Fruit fly (Drosophila melanogaster) whole organism, embryonic: ENCODE data around the gene Hsp22.

ENCODE experiments used
- Adf1 ChIP-seq: fragments of 200-800 bp; sonication (Bioruptor generic); IDR thresholded peaks from 2 replicates; pipeline ENCODE4 v1.3.6; 2022; ENCODE audit warnings: missing biosample characterization, missing genetic modification characterization
- Aef1 ChIP-seq: fragments of 200-800 bp; sonication (Bioruptor generic); IDR thresholded peaks from 3 replicates; pipeline ENCODE4 v1.3.6; 2022; ENCODE audit warnings: missing biosample characterization, missing genetic modification characterization
- B-H1 ChIP-seq: fragments of 200-800 bp; sonication (Bioruptor generic); IDR thresholded peaks from 3 replicates; pipeline ENCODE4 v1.3.6; 2022; ENCODE audit warnings: missing biosample characterization, missing genetic modification characterization
- BtbVII ChIP-seq: fragments of 200-800 bp; sonication (Bioruptor generic); optimal IDR thresholded peaks from 3 replicates; lab custom pipeline; 2017; ENCODE audit warnings: missing biosample characterization, mild to moderate bottlenecking, missing genetic modification characterization
- C15 ChIP-seq: fragments of 200-800 bp; sonication (Bioruptor generic); IDR thresholded peaks from 3 replicates; pipeline ENCODE4 v1.3.6; 2022; ENCODE audit warnings: missing biosample characterization, missing genetic modification characterization
- CG10147 ChIP-seq: fragments of 200-800 bp; sonication (Bioruptor generic); optimal IDR thresholded peaks from 2 replicates; lab custom pipeline; 2019; ENCODE audit warnings: missing biosample characterization, mild to moderate bottlenecking, missing genetic modification characterization, moderate library complexity
- CG10431 ChIP-seq: fragments of 200-800 bp; sonication (Bioruptor generic); optimal IDR thresholded peaks from 3 replicates; lab custom pipeline; 2018; ENCODE audit warnings: missing biosample characterization, mild to moderate bottlenecking, missing genetic modification characterization
- CG10462 ChIP-seq: fragments of 200-800 bp; sonication (Bioruptor generic); optimal IDR thresholded peaks from 2 replicates; lab custom pipeline; 2016; ENCODE audit warnings: missing biosample characterization, missing genetic modification characterization
- CG12391 ChIP-seq: fragments of 200-800 bp; sonication (Bioruptor generic); optimal IDR thresholded peaks from 3 replicates; lab custom pipeline; 2018; ENCODE audit warnings: missing biosample characterization, mild to moderate bottlenecking, missing genetic modification characterization, moderate library complexity
- CG15269 ChIP-seq: fragments of 200-800 bp; sonication (Bioruptor generic); optimal IDR thresholded peaks from 2 replicates; lab custom pipeline; 2018; ENCODE audit warnings: missing biosample characterization, mild to moderate bottlenecking, missing genetic modification characterization, moderate library complexity
- CG16815 ChIP-seq: fragments of 200-800 bp; sonication (Bioruptor generic); optimal IDR thresholded peaks from 3 replicates; lab custom pipeline; 2017; ENCODE audit warnings: missing biosample characterization, mild to moderate bottlenecking, missing genetic modification characterization
- CG2875 ChIP-seq: fragments of 200-800 bp; sonication (Bioruptor generic); optimal IDR thresholded peaks from 2 replicates; lab custom pipeline; 2017; ENCODE audit warnings: missing biosample characterization, mild to moderate bottlenecking, missing genetic modification characterization, missing genetic modification reagents
- CG2889 ChIP-seq: fragments of 200-800 bp; sonication (Bioruptor generic); IDR thresholded peaks from 3 replicates; pipeline ENCODE4 v1.3.6; 2022; ENCODE audit warnings: missing biosample characterization, missing genetic modification characterization
- CG4328 ChIP-seq: fragments of 200-800 bp; sonication (Bioruptor generic); optimal IDR thresholded peaks from 3 replicates; lab custom pipeline; 2017; ENCODE audit warnings: missing biosample characterization, missing genetic modification reagents, missing genetic modification characterization
- CG4820 ChIP-seq: fragments of 200-800 bp; sonication (Bioruptor generic); optimal IDR thresholded peaks from 3 replicates; lab custom pipeline; 2016; ENCODE audit warnings: missing biosample characterization, missing genetic modification characterization
- CG6854 ChIP-seq: fragments of 200-800 bp; sonication (Bioruptor generic); optimal IDR thresholded peaks from 3 replicates; lab custom pipeline; 2017; ENCODE audit warnings: missing biosample characterization, mild to moderate bottlenecking, missing genetic modification characterization
- CG7372 ChIP-seq: fragments of 200-800 bp; sonication (Bioruptor generic); IDR thresholded peaks from 2 replicates; pipeline ENCODE4 v1.3.6; 2022; ENCODE audit warnings: missing biosample characterization, missing genetic modification characterization
- CG8281 ChIP-seq: fragments of 200-800 bp; sonication (Bioruptor generic); optimal IDR thresholded peaks from 2 replicates; lab custom pipeline; 2018; ENCODE audit warnings: missing biosample characterization, mild to moderate bottlenecking, missing genetic modification characterization, moderate library complexity
- CG8290 ChIP-seq, 3 experiments: fragments of 200-800 bp; sonication (Bioruptor generic); optimal IDR thresholded peaks; 2 replicates each; lab custom pipeline; 2016 to 2019; ENCODE audit warnings: missing biosample characterization in 3 of 3, missing genetic modification characterization in 3 of 3, mild to moderate bottlenecking in 2 of 3, moderate library complexity in 1 of 3
- CG9876 ChIP-seq: fragments of 200-800 bp; sonication (Bioruptor generic); optimal IDR thresholded peaks from 2 replicates; lab custom pipeline; 2016; ENCODE audit warnings: missing biosample characterization, missing genetic modification characterization
- D19B ChIP-seq: fragments of 200-800 bp; sonication (Bioruptor generic); optimal IDR thresholded peaks from 2 replicates; lab custom pipeline; 2017; ENCODE audit warnings: missing biosample characterization, mild to moderate bottlenecking, missing genetic modification characterization
- Deaf1 ChIP-seq: fragments of 200-800 bp; optimal IDR thresholded peaks from 3 replicates; lab custom pipeline; 2019; ENCODE audit warnings: missing biosample characterization, mild to moderate bottlenecking, missing genetic modification characterization, moderate library complexity
- Dp ChIP-seq: fragments of 200-800 bp; sonication (Bioruptor generic); optimal IDR thresholded peaks from 2 replicates; lab custom pipeline; 2018; ENCODE audit warnings: missing biosample characterization, mild to moderate bottlenecking, missing genetic modification characterization, moderate library complexity
- E2f2 ChIP-seq: fragments of 200-800 bp; sonication (Bioruptor generic); IDR thresholded peaks from 2 replicates; pipeline ENCODE4 v1.3.6; 2022; ENCODE audit warnings: missing biosample characterization, missing genetic modification characterization
- Fer1 ChIP-seq: fragments of 200-800 bp; sonication (Bioruptor generic); optimal IDR thresholded peaks from 2 replicates; lab custom pipeline; 2017; ENCODE audit warnings: missing biosample characterization, mild to moderate bottlenecking, missing genetic modification characterization
- Fer3 ChIP-seq: fragments of 200-800 bp; sonication (Bioruptor generic); optimal IDR thresholded peaks from 2 replicates; lab custom pipeline; 2018; ENCODE audit warnings: missing biosample characterization, mild to moderate bottlenecking, missing genetic modification characterization, moderate library complexity
- Gug ChIP-seq: fragments of 200-800 bp; sonication (Bioruptor generic); IDR thresholded peaks from 4 replicates; pipeline ENCODE4 v1.3.6; 2022; ENCODE audit warnings: missing biosample characterization, missing genetic modification characterization
- Jarid2 ChIP-seq: fragments of 200-800 bp; sonication (Bioruptor generic); optimal IDR thresholded peaks from 3 replicates; lab custom pipeline; 2017; ENCODE audit warnings: mild to moderate bottlenecking, missing biosample characterization, missing genetic modification reagents, missing genetic modification characterization
- MTF-1 ChIP-seq: fragments of 200-800 bp; sonication (Bioruptor generic); optimal IDR thresholded peaks from 2 replicates; lab custom pipeline; 2018; ENCODE audit warnings: missing biosample characterization, mild to moderate bottlenecking, missing genetic modification characterization, borderline replicate concordance
- Oli ChIP-seq: fragments of 200-800 bp; sonication (Bioruptor generic); optimal IDR thresholded peaks from 2 replicates; lab custom pipeline; 2018; ENCODE audit warnings: missing biosample characterization, mild to moderate bottlenecking, missing genetic modification characterization, moderate library complexity
- TFAM ChIP-seq: fragments of 200-800 bp; sonication (Bioruptor generic); optimal IDR thresholded peaks from 2 replicates; lab custom pipeline; 2017; ENCODE audit warnings: missing biosample characterization, missing genetic modification characterization, inconsistent platforms
- Taf1 ChIP-seq: fragments of 200-800 bp; sonication (Bioruptor generic); IDR thresholded peaks from 2 replicates; pipeline ENCODE4 v1.3.6; 2022; ENCODE audit warnings: missing biosample characterization, missing genetic modification characterization
- cg ChIP-seq: fragments of 200-800 bp; sonication (Bioruptor generic); optimal IDR thresholded peaks from 3 replicates; lab custom pipeline; 2019; ENCODE audit warnings: missing biosample characterization, mild to moderate bottlenecking, missing genetic modification characterization, moderate library complexity
- chinmo ChIP-seq: fragments of 200-800 bp; sonication (Bioruptor generic); IDR thresholded peaks from 4 replicates; pipeline ENCODE4 v1.3.6; 2022; ENCODE audit warnings: missing biosample characterization, missing genetic modification characterization; ENCODE audit not compliant: partially characterized antibody
- chm ChIP-seq: fragments of 200-800 bp; sonication (Bioruptor generic); IDR thresholded peaks from 2 replicates; pipeline ENCODE4 v1.3.6; 2022; ENCODE audit warnings: missing biosample characterization, missing genetic modification characterization
- croc ChIP-seq: fragments of 200-800 bp; sonication (Bioruptor generic); conservative IDR thresholded peaks from 3 replicates; pipeline ENCODE4 v1.3.6; 2022; ENCODE audit warnings: missing biosample characterization, missing genetic modification characterization
- crol ChIP-seq: fragments of 200-800 bp; sonication (Bioruptor generic); IDR thresholded peaks from 2 replicates; pipeline ENCODE4 v1.3.6; 2022; ENCODE audit warnings: missing biosample characterization, missing genetic modification characterization
- en ChIP-seq: fragments of 200-800 bp; sonication (Bioruptor generic); optimal IDR thresholded peaks from 2 replicates; lab custom pipeline; 2016; ENCODE audit warnings: missing biosample characterization, missing genetic modification characterization
- fru ChIP-seq: fragments of >200 bp; optimal IDR thresholded peaks from 2 replicates; lab custom pipeline; 2017
- ftz-f1 ChIP-seq: fragments of 200-800 bp; sonication (Bioruptor generic); optimal IDR thresholded peaks from 2 replicates; lab custom pipeline; 2016; ENCODE audit warnings: missing biosample characterization, missing genetic modification characterization
- gem ChIP-seq: fragments of 200-800 bp; sonication (Bioruptor generic); optimal IDR thresholded peaks from 2 replicates; lab custom pipeline; 2019; ENCODE audit warnings: missing biosample characterization, mild to moderate bottlenecking, missing genetic modification characterization, moderate library complexity
- hbn ChIP-seq: fragments of 200-800 bp; sonication (Bioruptor generic); IDR thresholded peaks from 2 replicates; pipeline ENCODE4 v1.3.6; 2022; ENCODE audit warnings: missing biosample characterization, missing genetic modification characterization; ENCODE audit not compliant: partially characterized antibody
- jing ChIP-seq: fragments of 200-800 bp; sonication (Bioruptor generic); optimal IDR thresholded peaks from 2 replicates; lab custom pipeline; 2018; ENCODE audit warnings: missing biosample characterization, mild to moderate bottlenecking, missing genetic modification characterization
- maf-S ChIP-seq: fragments of 200-800 bp; sonication (Bioruptor generic); optimal IDR thresholded peaks from 2 replicates; lab custom pipeline; 2016; ENCODE audit warnings: missing biosample characterization, missing genetic modification characterization
- nau ChIP-seq: fragments of 200-800 bp; sonication (Bioruptor generic); optimal IDR thresholded peaks from 3 replicates; lab custom pipeline; 2017; ENCODE audit warnings: missing biosample characterization, mild to moderate bottlenecking, missing genetic modification characterization, missing genetic modification reagents
- nom ChIP-seq: fragments of 200-800 bp; sonication (Bioruptor generic); optimal IDR thresholded peaks from 2 replicates; lab custom pipeline; 2017; ENCODE audit warnings: missing biosample characterization, missing genetic modification characterization, mild to moderate bottlenecking, moderate library complexity, missing genetic modification reagents
- odd ChIP-seq: fragments of 200-800 bp; sonication (Bioruptor generic); optimal IDR thresholded peaks from 2 replicates; lab custom pipeline; 2017; ENCODE audit warnings: missing biosample characterization, mild to moderate bottlenecking, missing genetic modification characterization
- repo ChIP-seq: fragments of 200-800 bp; sonication (Bioruptor generic); optimal IDR thresholded peaks from 2 replicates; lab custom pipeline; 2016; ENCODE audit warnings: missing biosample characterization, missing genetic modification characterization
- row ChIP-seq: fragments of 200-800 bp; sonication (Bioruptor generic); IDR thresholded peaks from 3 replicates; pipeline ENCODE4 v1.3.6; 2022; ENCODE audit warnings: missing biosample characterization, missing genetic modification characterization
- ttk ChIP-seq: fragments of 200-800 bp; sonication (Bioruptor generic); IDR thresholded peaks from 2 replicates; pipeline ENCODE4 v2.1.2; 2022; ENCODE audit warnings: missing biosample characterization, missing genetic modification characterization
- vnd ChIP-seq: fragments of 200-800 bp; sonication (Bioruptor generic); IDR thresholded peaks from 3 replicates; pipeline ENCODE4 v1.3.6; 2022; ENCODE audit warnings: missing biosample characterization, missing genetic modification characterization; ENCODE audit not compliant: partially characterized antibody

The Hsp22 gene

DNA sequence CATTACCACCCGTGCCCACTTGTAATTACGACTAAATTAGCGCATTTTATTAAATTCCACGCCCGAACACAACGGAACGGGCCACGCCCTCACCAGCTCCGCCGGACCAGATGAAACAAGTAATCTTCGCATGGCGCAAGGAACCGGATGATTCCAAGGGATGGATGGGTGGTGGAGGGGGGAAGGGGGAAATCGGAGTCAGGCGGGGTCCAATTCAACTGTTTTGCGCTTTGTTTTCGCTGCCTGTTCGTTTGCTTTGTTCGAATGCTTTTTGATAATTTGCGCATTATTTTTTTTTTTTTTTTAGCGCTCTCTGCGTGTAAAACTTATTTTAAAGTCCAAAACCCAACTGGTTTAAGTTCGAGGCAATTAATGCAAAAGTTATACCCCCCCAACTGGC, 24.0 kb downstream of the Hsp22 start:
- 0 out of 3 replicates have a peak, but pooled peaks have one; percentile 10 for TF ChIP-seq vnd (GFP tag; lab: Robert Waterston, UW)
- no peak for TF ChIP-seq CG2889 (GFP tag; lab: Robert Waterston, UW)
- TF ChIP-seq Taf1: no peak
- no peak for TF ChIP-seq CG7372
- TF ChIP-seq repo (GFP tag; lab: Kevin White, UChicago): no peak
- no peak for TF ChIP-seq CG15269 (tag; lab: Kevin White, UChicago)
- no peak for TF ChIP-seq Aef1
- no peak for TF ChIP-seq CG6854
- no peak for TF ChIP-seq CG4820 (GFP tag; lab: Kevin White, UChicago)
- TF ChIP-seq gem (tag; lab: Kevin White, UChicago): no peak
- no peak for TF ChIP-seq CG10462 (GFP tag; lab: Kevin White, UChicago)
- no peak for TF ChIP-seq row
- TF ChIP-seq Gug (GFP tag; lab: Robert Waterston, UW): no peak
- peak; percentile 75; the same call in 1 of the 4 replicates for TF ChIP-seq chinmo (GFP tag; lab: Robert Waterston, UW)
- TF ChIP-seq B-H1 (GFP tag; lab: Robert Waterston, UW): no peak
- no peak for TF ChIP-seq CG10431 (GFP tag; lab: Kevin White, UChicago)
- TF ChIP-seq Deaf1 (tag; lab: Kevin White, UChicago): no peak
- no peak for TF ChIP-seq CG8281 (tag; lab: Kevin White, UChicago)
- TF ChIP-seq CG8290 (GFP tag; optimal IDR thresholded peaks at IDR 0.05; lab: Kevin White, UChicago): no peak
- peak in 1 of 2 experiments; percentile 21 for TF ChIP-seq CG8290 (tag; optimal IDR thresholded peaks at IDR 0.05; lab: Kevin White, UChicago)
- no peak for TF ChIP-seq D19B (GFP tag; lab: Kevin White, UChicago)
- no peak for TF ChIP-seq en (GFP tag; lab: Kevin White, UChicago)
- no peak for TF ChIP-seq BtbVII
- no peak for TF ChIP-seq CG12391
- TF ChIP-seq crol: peak; percentile 67

DNA sequence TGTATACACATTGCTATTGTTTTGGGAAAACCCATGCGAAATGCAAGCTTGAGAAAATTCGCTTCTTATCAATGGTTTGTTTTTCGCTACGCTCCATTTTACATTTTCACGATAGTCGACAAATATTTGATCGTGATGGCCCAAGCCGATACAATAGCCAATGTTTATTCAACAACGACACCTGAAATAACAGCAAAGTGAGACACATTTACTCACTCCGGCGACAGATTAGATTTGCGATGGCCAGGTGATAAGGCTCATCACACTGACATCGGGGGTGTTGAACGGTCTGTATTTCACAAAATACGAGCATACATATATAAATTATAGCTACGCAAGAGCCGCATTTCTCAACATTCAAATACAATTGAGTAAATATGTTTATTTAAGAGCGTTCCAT, 24.4 kb downstream of the Hsp22 start:
- TF ChIP-seq croc (GFP tag; lab: Robert Waterston, UW) (no peak), maf-S (peak; percentile 24), jing (GFP tag; lab: Kevin White, UChicago) (no peak), CG2875 (GFP tag; lab: Kevin White, UChicago) (peak; percentile 6), CG16815 (GFP tag; lab: Kevin White, UChicago) (no peak), nau (GFP tag; lab: Kevin White, UChicago) (peak; percentile 82), Oli (tag; lab: Kevin White, UChicago) (no peak), TFAM (GFP tag; lab: Kevin White, UChicago) (peak; percentile 33), CG8290 (GFP tag; optimal IDR thresholded peaks at IDR 0.05; lab: Kevin White, UChicago) (peak; percentile 53), CG8290 (tag; optimal IDR thresholded peaks at IDR 0.05; lab: Kevin White, UChicago) (peak in 1 of 2 experiments; percentile 91), Jarid2 (GFP tag; lab: Kevin White, UChicago) (peak; percentile 50), CG4328 (GFP tag; lab: Kevin White, UChicago) (peak; percentile 70), CG10147 (peak; percentile 63), Adf1 (GFP tag; lab: Robert Waterston, UW) (no peak; the same call in 1 of the 2 replicates), hbn (no peak), E2f2 (GFP tag; lab: Robert Waterston, UW) (0 out of 2 replicates have a peak, but pooled peaks have one; percentile 5), ttk (GFP tag; lab: Robert Waterston, UW) (no peak), cg (GFP tag; lab: Kevin White, UChicago) (no peak), C15 (GFP tag; lab: Robert Waterston, UW) (no peak; the same call in 2 of the 3 replicates), ftz-f1 (no peak), nom (GFP tag; lab: Kevin White, UChicago) (peak; percentile 60), Dp (no peak), fru (lab: Kevin White, UChicago) (no peak), Fer1 (peak; percentile 93), Fer3 (tag; lab: Kevin White, UChicago) (peak; percentile 84), MTF-1 (GFP tag; lab: Kevin White, UChicago) (peak; percentile 87), chm (GFP tag; lab: Robert Waterston, UW) (peak; percentile 56), CG9876 (GFP tag; lab: Kevin White, UChicago) (no peak), odd (GFP tag; lab: Kevin White, UChicago) (peak; percentile 47)
